Worm (Caenorhabditis elegans) whole organism, young adult: ENCODE results near the gene rict-1.

Experiments used
- C06A6.2 ChIP-seq: fragments of 200-800 bp; sonication (Bioruptor generic); conservative IDR thresholded peaks from 2 replicates; pipeline ENCODE4 v1.3.6; 2022; ENCODE audit warnings: missing genetic modification characterization, missing compliant biosample characterization
- T07F8.4 ChIP-seq: sonication (generic microtip); optimal IDR thresholded peaks from 2 replicates; lab custom pipeline; 2016; ENCODE audit warnings: mild to moderate bottlenecking, missing genetic modification characterization, moderate library complexity, missing compliant biosample characterization
- Y79H2A.3 ChIP-seq: fragments of 200-800 bp; sonication (Bioruptor generic); conservative IDR thresholded peaks from 2 replicates; pipeline ENCODE4 v1.3.6; 2022; ENCODE audit warnings: missing genetic modification reagents, missing genetic modification characterization, missing compliant biosample characterization
- ccch-3 ChIP-seq: fragments of 200-800 bp; sonication (Bioruptor generic); optimal IDR thresholded peaks from 2 replicates; lab custom pipeline; 2018; ENCODE audit warnings: mild to moderate bottlenecking, missing genetic modification characterization, missing compliant biosample characterization
- egl-18 ChIP-seq: fragments of 200-800 bp; sonication (Bioruptor generic); IDR thresholded peaks from 2 replicates; pipeline ENCODE4 v1.3.6; 2022; ENCODE audit warnings: missing genetic modification reagents, missing genetic modification characterization, missing compliant biosample characterization
- nfya-1 ChIP-seq: sonication (generic microtip); optimal IDR thresholded peaks from 2 replicates; lab custom pipeline; 2017; ENCODE audit warnings: antibody characterized with exemption, missing compliant biosample characterization, missing genetic modification characterization, borderline replicate concordance; ENCODE audit not compliant: insufficient read depth
- nhr-27 ChIP-seq: fragments of 200-800 bp; sonication (Bioruptor generic); optimal IDR thresholded peaks from 2 replicates; lab custom pipeline; 2018; ENCODE audit warnings: mild to moderate bottlenecking, missing genetic modification characterization, moderate library complexity, missing compliant biosample characterization
- snpc-1.3 ChIP-seq: sonication (generic microtip); optimal IDR thresholded peaks from 2 replicates; lab custom pipeline; 2017; ENCODE audit warnings: missing genetic modification characterization, mild to moderate bottlenecking, missing compliant biosample characterization, antibody characterized with exemption, moderate library complexity, missing genotype, missing genetic modification reagents; ENCODE audit not compliant: insufficient read depth
- snpc-3.4 ChIP-seq: sonication (generic microtip); optimal IDR thresholded peaks from 2 replicates; lab custom pipeline; 2017; ENCODE audit warnings: missing genetic modification characterization, mild to moderate bottlenecking, missing compliant biosample characterization, antibody characterized with exemption, moderate library complexity, missing genotype, missing genetic modification reagents
- unc-62 ChIP-seq: fragments of 150-350 bp; optimal IDR thresholded peaks from 2 replicates; lab custom pipeline; 2014; ENCODE audit warnings: missing biosample characterization, missing genetic modification reagents, missing genetic modification characterization
- zim-3 ChIP-seq: sonication (generic microtip); optimal IDR thresholded peaks from 2 replicates; lab custom pipeline; 2017; ENCODE audit warnings: mild to moderate bottlenecking, missing genetic modification characterization, moderate library complexity, missing compliant biosample characterization
- ztf-28 ChIP-seq: fragments of 200-800 bp; sonication (Bioruptor generic); IDR thresholded peaks from 2 replicates; pipeline ENCODE4 v1.3.6; 2022; ENCODE audit warnings: missing genetic modification reagents, missing genetic modification characterization, missing compliant biosample characterization

DNA sequence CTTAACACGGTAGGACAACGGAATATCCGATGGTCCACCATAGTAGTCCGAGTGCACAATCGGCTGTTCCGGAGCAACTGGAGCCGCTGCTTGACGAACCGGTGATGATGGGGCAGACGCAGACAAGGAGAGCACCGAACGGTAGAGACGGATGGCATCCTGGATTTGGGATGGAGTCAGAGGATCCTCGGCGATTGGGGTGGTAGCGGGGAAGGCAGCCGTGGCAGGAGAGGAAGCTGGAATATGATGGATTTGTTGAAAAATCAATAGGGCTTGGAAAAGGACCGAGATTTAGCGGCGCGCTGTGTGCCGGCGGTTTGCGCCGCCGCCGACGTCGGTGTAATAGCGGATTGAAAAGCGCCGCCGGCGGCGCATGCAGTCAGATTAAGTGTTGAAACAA lies 35.8 kb upstream of the rict-1 start:
- TF ChIP-seq unc-62 (GFP tag; lab: Kevin White, UChicago) (no peak), C06A6.2 (GFP tag; lab: Robert Waterston, UW) (no peak), snpc-3.4 (tag; lab: Kevin White, UChicago) (no peak), nfya-1 (tag; lab: Kevin White, UChicago) (no peak), ztf-28 (GFP tag; lab: Robert Waterston, UW) (no peak), egl-18 (GFP tag; lab: Robert Waterston, UW) (no peak), zim-3 (tag; lab: Kevin White, UChicago) (no peak), nhr-27 (tag; lab: Kevin White, UChicago) (no peak), ccch-3 (GFP tag; lab: Kevin White, UChicago) (no peak), T07F8.4 (tag; lab: Kevin White, UChicago) (no peak), snpc-1.3 (tag; lab: Kevin White, UChicago) (no peak), Y79H2A.3 (GFP tag; lab: Robert Waterston, UW) (no peak)
